Worm (Caenorhabditis elegans): ENCODE measurements around the gene gcy-15.

- no peak for TF ChIP-seq nfya-1 (tag; optimal IDR thresholded peaks at IDR 0.05; ENCODE audit: borderline replicate concordance, insufficient read depth)
- TF ChIP-seq gei-17 (GFP tag; optimal IDR thresholded peaks at IDR 0.05) = no peak
- TF ChIP-seq ztf-6 (GFP tag; IDR thresholded peaks at IDR 0.05) = no peak
- TF ChIP-seq ztf-25 (GFP tag; IDR thresholded peaks at IDR 0.05) = no peak
- no peak for TF ChIP-seq Y53G8AR.9 (GFP tag; conservative IDR thresholded peaks at IDR 0.05)
- no peak for TF ChIP-seq madf-10 (tag; optimal IDR thresholded peaks at IDR 0.05)
Measured at ce11 chrII:3210365-3210764, 13.5 kb upstream of the gcy-15 start, which contains the start of gene ZC239.5.
